Worm (Caenorhabditis elegans): ENCODE measurements around the gene E04F6.10.

DNA sequence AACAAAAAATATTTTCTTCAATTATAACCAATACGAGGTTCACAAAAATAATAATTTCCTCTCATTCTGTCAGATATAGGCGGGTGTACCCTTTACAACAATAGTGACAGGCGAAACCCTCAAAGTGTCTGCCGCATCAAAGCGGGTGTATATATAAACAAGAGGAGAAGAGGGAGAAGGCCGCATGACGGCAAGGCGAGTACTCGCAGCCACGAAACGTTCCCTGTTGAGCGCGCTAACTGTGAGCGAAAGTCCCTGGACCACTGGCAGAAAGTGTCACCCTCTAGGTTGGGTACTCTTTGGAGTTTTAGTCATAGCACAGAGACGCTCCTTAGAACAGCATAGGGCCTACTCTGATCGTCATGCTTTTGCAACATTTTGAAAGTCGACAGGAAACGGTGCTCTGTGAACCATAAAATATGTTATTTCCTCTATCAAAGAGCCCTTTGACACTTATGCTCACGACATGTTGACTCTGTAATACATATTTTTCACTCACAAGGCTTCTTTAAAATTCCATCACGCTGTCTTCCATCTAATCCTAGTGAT is 16.8 kb downstream of the E04F6.10 start, which contains the start of gene pcrg-1:
- TF ChIP-seq elt-3 (tag; optimal IDR thresholded peaks at IDR 0.05) (peak in 1 of 3 experiments; percentile 42), snpc-4 (tag; optimal IDR thresholded peaks at IDR 0.05) (peak; percentile 99), ama-1 (optimal IDR thresholded peaks at IDR 0.05) (no peak), nhr-76 (tag; optimal IDR thresholded peaks at IDR 0.05) (no peak), nhr-12 (tag; optimal IDR thresholded peaks at IDR 0.05) (no peak), pha-4 (tag; optimal IDR thresholded peaks at IDR 0.05) (peak; percentile 46), tbx-2 (tag; optimal IDR thresholded peaks at IDR 0.05) (peak; percentile 78), nhr-77 (tag; optimal IDR thresholded peaks at IDR 0.05) (no peak), ztf-11 (tag; optimal IDR thresholded peaks at IDR 0.05) (no peak)
